Fruit fly (Drosophila melanogaster) whole organism, embryonic: ENCODE results near the gene Cdk1.

Experiments used
- B-H1 ChIP-seq: fragments of 200-800 bp; sonication (Bioruptor generic); IDR thresholded peaks from 3 replicates; pipeline ENCODE4 v1.3.6; 2022; ENCODE audit warnings: missing biosample characterization, missing genetic modification characterization
- B-H2 ChIP-seq: fragments of 200-800 bp; sonication (Bioruptor generic); optimal IDR thresholded peaks from 2 replicates; lab custom pipeline; 2018; ENCODE audit warnings: missing biosample characterization, mild to moderate bottlenecking, missing genetic modification characterization
- CG10147 ChIP-seq: fragments of 200-800 bp; sonication (Bioruptor generic); optimal IDR thresholded peaks from 2 replicates; lab custom pipeline; 2019; ENCODE audit warnings: missing biosample characterization, mild to moderate bottlenecking, missing genetic modification characterization, moderate library complexity
- CG10543 ChIP-seq: fragments of 200-800 bp; sonication (Bioruptor generic); optimal IDR thresholded peaks from 3 replicates; lab custom pipeline; 2017; ENCODE audit warnings: missing biosample characterization, mild to moderate bottlenecking, missing genetic modification characterization, moderate library complexity
- CG10959 ChIP-seq: fragments of 200-800 bp; sonication (Bioruptor generic); IDR thresholded peaks from 2 replicates; pipeline ENCODE4 v1.3.6; 2022; ENCODE audit warnings: missing biosample characterization, missing genetic modification characterization
- CG11093 ChIP-seq: fragments of 200-800 bp; sonication (Bioruptor generic); IDR thresholded peaks from 3 replicates; pipeline ENCODE4 v1.3.6; 2022; ENCODE audit warnings: missing biosample characterization, missing genetic modification characterization
- CG12219 ChIP-seq: fragments of 200-800 bp; sonication (Bioruptor generic); optimal IDR thresholded peaks from 3 replicates; lab custom pipeline; 2018; ENCODE audit warnings: missing biosample characterization, mild to moderate bottlenecking, missing genetic modification characterization
- CG1233 ChIP-seq: fragments of 200-800 bp; sonication (Bioruptor generic); optimal IDR thresholded peaks from 4 replicates; lab custom pipeline; 2018; ENCODE audit warnings: missing biosample characterization, mild to moderate bottlenecking, missing genetic modification characterization
- CG12744 ChIP-seq: fragments of 200-800 bp; sonication (Bioruptor generic); optimal IDR thresholded peaks from 2 replicates; lab custom pipeline; 2016; ENCODE audit warnings: missing biosample characterization, missing genetic modification characterization
- CG13424 ChIP-seq: fragments of 200-800 bp; sonication (Bioruptor generic); optimal IDR thresholded peaks from 2 replicates; lab custom pipeline; 2019; ENCODE audit warnings: missing biosample characterization, mild to moderate bottlenecking, missing genetic modification characterization, moderate library complexity
- CG13624 ChIP-seq: fragments of 200-800 bp; sonication (Bioruptor generic); optimal IDR thresholded peaks from 2 replicates; lab custom pipeline; 2016; ENCODE audit warnings: missing biosample characterization, missing genetic modification characterization
- CG14860 ChIP-seq: fragments of 200-800 bp; sonication (Bioruptor generic); IDR thresholded peaks from 3 replicates; pipeline ENCODE4 v1.3.6; 2022; ENCODE audit warnings: missing biosample characterization, missing genetic modification characterization; ENCODE audit not compliant: partially characterized antibody
- CG15011 ChIP-seq: fragments of 200-800 bp; sonication (Bioruptor generic); optimal IDR thresholded peaks from 3 replicates; lab custom pipeline; 2018; ENCODE audit warnings: missing biosample characterization, mild to moderate bottlenecking, missing genetic modification characterization
- CG16815 ChIP-seq: fragments of 200-800 bp; sonication (Bioruptor generic); optimal IDR thresholded peaks from 3 replicates; lab custom pipeline; 2017; ENCODE audit warnings: missing biosample characterization, mild to moderate bottlenecking, missing genetic modification characterization
- CG17385 ChIP-seq: fragments of 200-800 bp; sonication (Bioruptor generic); optimal IDR thresholded peaks from 3 replicates; lab custom pipeline; 2018; ENCODE audit warnings: missing biosample characterization, mild to moderate bottlenecking, missing genetic modification characterization
- CG17802 ChIP-seq: fragments of 200-800 bp; sonication (Bioruptor generic); optimal IDR thresholded peaks from 2 replicates; lab custom pipeline; 2018; ENCODE audit warnings: missing biosample characterization, mild to moderate bottlenecking, missing genetic modification characterization, moderate library complexity
- CG17829 ChIP-seq: fragments of 200-800 bp; optimal IDR thresholded peaks from 2 replicates; lab custom pipeline; 2019; ENCODE audit warnings: missing biosample characterization, mild to moderate bottlenecking, missing genetic modification characterization, moderate library complexity
- CG18476 ChIP-seq: fragments of 200-800 bp; sonication (Bioruptor generic); optimal IDR thresholded peaks from 2 replicates; lab custom pipeline; 2016; ENCODE audit warnings: missing biosample characterization, mild to moderate bottlenecking, missing genetic modification characterization
- CG18599 ChIP-seq: fragments of 200-800 bp; sonication (Bioruptor generic); optimal IDR thresholded peaks from 3 replicates; lab custom pipeline; 2017; ENCODE audit warnings: missing biosample characterization, missing genetic modification characterization, mild to moderate bottlenecking, moderate library complexity, missing genetic modification reagents
- CG6791 ChIP-seq: fragments of 200-800 bp; sonication (Bioruptor generic); IDR thresholded peaks from 3 replicates; pipeline ENCODE4 v1.3.6; 2022; ENCODE audit warnings: missing biosample characterization, missing genetic modification characterization; ENCODE audit not compliant: partially characterized antibody
- CG8281 ChIP-seq: fragments of 200-800 bp; sonication (Bioruptor generic); optimal IDR thresholded peaks from 2 replicates; lab custom pipeline; 2018; ENCODE audit warnings: missing biosample characterization, mild to moderate bottlenecking, missing genetic modification characterization, moderate library complexity
- CG8388 ChIP-seq: fragments of 200-800 bp; sonication (Bioruptor generic); optimal IDR thresholded peaks from 2 replicates; lab custom pipeline; 2019; ENCODE audit warnings: missing biosample characterization, mild to moderate bottlenecking, missing genetic modification characterization, moderate library complexity
- D19A ChIP-seq: fragments of 200-800 bp; optimal IDR thresholded peaks from 3 replicates; lab custom pipeline; 2019; ENCODE audit warnings: missing biosample characterization, mild to moderate bottlenecking, missing genetic modification characterization, moderate library complexity
- Deaf1 ChIP-seq: fragments of 200-800 bp; optimal IDR thresholded peaks from 3 replicates; lab custom pipeline; 2019; ENCODE audit warnings: missing biosample characterization, mild to moderate bottlenecking, missing genetic modification characterization, moderate library complexity
- Dref ChIP-seq: fragments of 200-800 bp; sonication (Bioruptor generic); IDR thresholded peaks from 2 replicates; pipeline ENCODE4 v1.3.6; 2022; ENCODE audit warnings: missing biosample characterization, missing genetic modification characterization
- Elba2 ChIP-seq: fragments of 200-800 bp; sonication (Bioruptor generic); optimal IDR thresholded peaks from 3 replicates; lab custom pipeline; 2016; ENCODE audit warnings: missing biosample characterization, missing genetic modification characterization
- NC2β ChIP-seq: fragments of 200-800 bp; sonication (Bioruptor generic); optimal IDR thresholded peaks from 2 replicates; lab custom pipeline; 2016; ENCODE audit warnings: missing biosample characterization, missing genetic modification characterization
- Opbp ChIP-seq: fragments of 200-800 bp; sonication (Bioruptor generic); IDR thresholded peaks from 3 replicates; pipeline ENCODE4 v1.3.6; 2022; ENCODE audit warnings: missing biosample characterization, missing genetic modification characterization; ENCODE audit not compliant: partially characterized antibody
- ato ChIP-seq: fragments of 200-800 bp; sonication (Bioruptor generic); IDR thresholded peaks from 2 replicates; pipeline ENCODE4 v1.3.6; 2022; ENCODE audit warnings: missing biosample characterization, missing genetic modification characterization; ENCODE audit not compliant: partially characterized antibody
- az2 ChIP-seq: fragments of 200-800 bp; sonication (Bioruptor generic); optimal IDR thresholded peaks from 3 replicates; lab custom pipeline; 2016; ENCODE audit warnings: missing biosample characterization, missing genetic modification characterization
- bbx ChIP-seq: fragments of 200-800 bp; sonication (Bioruptor generic); IDR thresholded peaks from 2 replicates; pipeline ENCODE4 v1.3.6; 2022; ENCODE audit warnings: missing biosample characterization, missing genetic modification characterization; ENCODE audit not compliant: partially characterized antibody
- bowl ChIP-seq: fragments of 200-800 bp; sonication (Bioruptor generic); IDR thresholded peaks from 2 replicates; pipeline ENCODE4 v1.3.6; 2022; ENCODE audit warnings: missing biosample characterization, missing genetic modification characterization
- chif ChIP-seq, 2 experiments: fragments of 200-800 bp; sonication (Bioruptor generic); optimal IDR thresholded peaks; 3 replicates each; lab custom pipeline; 2016; ENCODE audit warnings: missing biosample characterization in 2 of 2, missing genetic modification characterization in 2 of 2
- ci ChIP-seq: fragments of 200-800 bp; sonication (Bioruptor generic); IDR thresholded peaks from 3 replicates; pipeline ENCODE4 v1.3.6; 2022; ENCODE audit warnings: missing biosample characterization, missing genetic modification characterization
- corto ChIP-seq: fragments of 200-800 bp; sonication (Bioruptor generic); optimal IDR thresholded peaks from 2 replicates; lab custom pipeline; 2016; ENCODE audit warnings: missing biosample characterization, mild to moderate bottlenecking, missing genetic modification characterization, moderate library complexity
- fd96Cb ChIP-seq: fragments of 200-800 bp; sonication (Bioruptor generic); optimal IDR thresholded peaks from 2 replicates; lab custom pipeline; 2018; ENCODE audit warnings: missing biosample characterization, mild to moderate bottlenecking, missing genetic modification characterization, moderate library complexity
- gem ChIP-seq: fragments of 200-800 bp; sonication (Bioruptor generic); optimal IDR thresholded peaks from 2 replicates; lab custom pipeline; 2019; ENCODE audit warnings: missing biosample characterization, mild to moderate bottlenecking, missing genetic modification characterization, moderate library complexity
- gsb-n ChIP-seq: fragments of 200-800 bp; sonication (Bioruptor generic); optimal IDR thresholded peaks from 3 replicates; lab custom pipeline; 2018; ENCODE audit warnings: missing biosample characterization, mild to moderate bottlenecking, missing genetic modification characterization
- jigr1 ChIP-seq: fragments of 200-800 bp; sonication (Bioruptor generic); IDR thresholded peaks from 3 replicates; pipeline ENCODE4 v1.3.6; 2022; ENCODE audit warnings: missing biosample characterization, missing genetic modification characterization
- klu ChIP-seq: fragments of 200-800 bp; sonication (Bioruptor generic); IDR thresholded peaks from 2 replicates; pipeline ENCODE4 v1.3.6; 2022; ENCODE audit warnings: missing biosample characterization, missing genetic modification characterization
- lilli ChIP-seq: fragments of 200-800 bp; sonication (Bioruptor generic); optimal IDR thresholded peaks from 3 replicates; lab custom pipeline; 2016; ENCODE audit warnings: missing biosample characterization, missing genetic modification characterization
- lola ChIP-seq, 3 experiments: fragments of >200 bp in 2 of 3; fragments of 200-800 bp in 1 of 3; sonication (Bioruptor generic) in 1 of 3; optimal IDR thresholded peaks; 2 replicates each; lab custom pipeline; 2017 to 2019; ENCODE audit warnings: missing biosample characterization in 3 of 3, missing genetic modification characterization in 3 of 3, mild to moderate bottlenecking in 1 of 3, moderate library complexity in 1 of 3
- luna ChIP-seq: fragments of 200-800 bp; sonication (Bioruptor generic); optimal IDR thresholded peaks from 2 replicates; lab custom pipeline; 2016; ENCODE audit warnings: missing biosample characterization, missing genetic modification characterization
- nerfin-2 ChIP-seq: fragments of 200-800 bp; sonication (Bioruptor generic); IDR thresholded peaks from 2 replicates; pipeline ENCODE4 v1.3.6; 2022; ENCODE audit warnings: missing biosample characterization, missing genetic modification characterization; ENCODE audit not compliant: partially characterized antibody
- pros ChIP-seq: fragments of 200-800 bp; sonication (Bioruptor generic); optimal IDR thresholded peaks from 3 replicates; lab custom pipeline; 2019; ENCODE audit warnings: missing biosample characterization, mild to moderate bottlenecking, missing genetic modification characterization, moderate library complexity
- slbo ChIP-seq: fragments of 200-800 bp; sonication (Bioruptor generic); IDR thresholded peaks from 2 replicates; pipeline ENCODE4 v1.3.6; 2022; ENCODE audit warnings: missing biosample characterization, missing genetic modification characterization
- sna ChIP-seq: fragments of 200-800 bp; sonication (Bioruptor generic); IDR thresholded peaks from 2 replicates; pipeline ENCODE4 v1.3.6; 2022; ENCODE audit warnings: missing biosample characterization, missing genetic modification characterization; ENCODE audit not compliant: partially characterized antibody

Gene Cdk1

dm6 chr2L:10375464-10376236 lies 10.4 kb downstream of the Cdk1 start, which contains the start of the genes CG33303 and dpr19 (continued):
- no peak for TF ChIP-seq CG16815 (GFP tag; lab: Kevin White, UChicago)
- no peak for TF ChIP-seq Dref (GFP tag; lab: Robert Waterston, UW)
- TF ChIP-seq NC2β = no peak
- peak; percentile 73; the same call in 2 of the 3 replicates for TF ChIP-seq ci (GFP tag; lab: Robert Waterston, UW)
- TF ChIP-seq Deaf1 (tag; lab: Kevin White, UChicago) = no peak
- TF ChIP-seq D19A (tag; lab: Kevin White, UChicago) = peak; percentile 83
- TF ChIP-seq CG12744 (GFP tag; lab: Kevin White, UChicago) = no peak
- peak; percentile 86 for TF ChIP-seq CG8388 (GFP tag; lab: Kevin White, UChicago)
- TF ChIP-seq chif (GFP tag; optimal IDR thresholded peaks at IDR 0.05; lab: Kevin White, UChicago) = no peak
- no peak for TF ChIP-seq corto (GFP tag; lab: Kevin White, UChicago)
- no peak for TF ChIP-seq ato (GFP tag; lab: Robert Waterston, UW)
- TF ChIP-seq gsb-n = peak; percentile 82
- no peak for TF ChIP-seq klu (GFP tag; lab: Robert Waterston, UW)
- no peak for TF ChIP-seq CG18476 (GFP tag; lab: Kevin White, UChicago)
- TF ChIP-seq sna (GFP tag; lab: Robert Waterston, UW) = no peak
- TF ChIP-seq CG10543 (GFP tag; lab: Kevin White, UChicago) = no peak
- no peak for TF ChIP-seq luna (GFP tag; lab: Kevin White, UChicago)
- no peak for TF ChIP-seq jigr1 (GFP tag; lab: Robert Waterston, UW)
- TF ChIP-seq pros (GFP tag; lab: Kevin White, UChicago) = peak; percentile 26
- TF ChIP-seq lola (GFP tag; optimal IDR thresholded peaks at IDR 0.05; lab: Kevin White, UChicago) = peak in 1 of 3 experiments; percentile 77
- peak; percentile 90 for TF ChIP-seq CG17829 (tag; lab: Kevin White, UChicago)
- TF ChIP-seq lilli (GFP tag; lab: Kevin White, UChicago) = peak; percentile 12
- peak; percentile 49 for TF ChIP-seq CG15011 (GFP tag; lab: Kevin White, UChicago)
- no peak for TF ChIP-seq CG11093 (GFP tag; lab: Robert Waterston, UW)
- no peak for TF ChIP-seq CG10959 (GFP tag; lab: Robert Waterston, UW)
- TF ChIP-seq CG14860 = no peak

dm6 chr2L:10373605-10374269 lies 12.3 kb downstream of the Cdk1 start, which contains the start of gene rho-5:
Gene rho-5, minus strand, starts transcription at chr2L:10373900.
- TF ChIP-seq gem (tag; lab: Kevin White, UChicago) (no peak), CG17802 (tag; lab: Kevin White, UChicago) (no peak), CG10147 (GFP tag; lab: Kevin White, UChicago) (no peak), CG6791 (no peak), CG18599 (GFP tag; lab: Kevin White, UChicago) (no peak), CG17385 (GFP tag; lab: Kevin White, UChicago) (no peak), B-H2 (GFP tag; lab: Kevin White, UChicago) (no peak), az2 (GFP tag; lab: Kevin White, UChicago) (no peak), bbx (no peak), CG1233 (GFP tag; lab: Kevin White, UChicago) (no peak), CG8281 (no peak), fd96Cb (no peak), CG12219 (no peak), bowl (GFP tag; lab: Robert Waterston, UW) (no peak), CG13624 (GFP tag; lab: Kevin White, UChicago) (no peak), nerfin-2 (GFP tag; lab: Robert Waterston, UW) (no peak), slbo (GFP tag; lab: Robert Waterston, UW) (peak; percentile 34; the same call in 1 of the 2 replicates), Elba2 (GFP tag; lab: Kevin White, UChicago) (no peak), CG13424 (tag; lab: Kevin White, UChicago) (no peak), Opbp (no peak), B-H1 (GFP tag; lab: Robert Waterston, UW) (no peak)
